Fruit fly (Drosophila melanogaster): Measurements from ENCODE around the gene CG33689.

The CG33689 gene

DNA sequence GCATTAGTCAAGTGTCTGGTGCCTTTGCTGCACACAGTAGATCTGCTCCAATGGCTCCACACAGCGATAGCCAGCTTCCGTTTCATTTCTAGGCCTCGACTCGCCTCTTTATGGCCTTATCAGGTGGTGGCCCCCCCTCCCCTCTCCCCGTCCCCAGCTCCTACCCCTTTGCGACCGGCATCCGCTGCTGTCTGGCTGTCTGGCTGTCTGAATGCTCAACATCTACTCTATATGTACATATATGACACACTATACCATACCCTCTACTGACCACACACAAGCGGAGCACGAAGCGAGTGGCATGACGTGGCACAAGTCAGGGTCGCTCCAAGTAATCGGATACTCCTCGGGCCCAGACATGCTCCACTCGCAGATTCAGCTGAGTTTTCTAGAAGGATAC is 41.7 kb upstream of the CG33689 start (continued):
- TF ChIP-seq CG2202 (tag; optimal IDR thresholded peaks at IDR 0.05) (no peak), hb (GFP tag; IDR thresholded peaks at IDR 0.05; ENCODE audit: partially characterized antibody) (peak; percentile 51), CG14050 (GFP tag; IDR thresholded peaks at IDR 0.05) (no peak), CG11504 (tag; optimal IDR thresholded peaks at IDR 0.05) (no peak), cg (GFP tag; optimal IDR thresholded peaks at IDR 0.05) (no peak), HmgD (GFP tag; optimal IDR thresholded peaks at IDR 0.05) (no peak), sima (GFP tag; optimal IDR thresholded peaks at IDR 0.05) (no peak), CG13296 (GFP tag; optimal IDR thresholded peaks at IDR 0.05) (no peak), CG12299 (tag; optimal IDR thresholded peaks at IDR 0.05) (no peak), CG9215 (GFP tag; IDR thresholded peaks at IDR 0.05) (no peak), lov (optimal IDR thresholded peaks at IDR 0.05) (no peak), lov (GFP tag; IDR thresholded peaks at IDR 0.05) (no peak), unc-4 (GFP tag; IDR thresholded peaks at IDR 0.05; ENCODE audit: partially characterized antibody) (no peak), Adf1 (GFP tag; IDR thresholded peaks at IDR 0.05) (no peak), onecut (GFP tag; IDR thresholded peaks at IDR 0.05) (no peak), grn (GFP tag; optimal IDR thresholded peaks at IDR 0.05) (no peak), CG31365 (tag; optimal IDR thresholded peaks at IDR 0.05) (no peak), Lim3 (GFP tag; IDR thresholded peaks at IDR 0.05) (no peak), CG8290 (GFP tag; optimal IDR thresholded peaks at IDR 0.05) (no peak), CG8290 (tag; optimal IDR thresholded peaks at IDR 0.05) (peak in 1 of 2 experiments; percentile 33), Bgb (GFP tag; IDR thresholded peaks at IDR 0.05; ENCODE audit: partially characterized antibody) (peak; percentile 61), CG7987 (GFP tag; optimal IDR thresholded peaks at IDR 0.05) (no peak), CG3065 (GFP tag; optimal IDR thresholded peaks at IDR 0.05) (no peak), CG15479 (GFP tag; optimal IDR thresholded peaks at IDR 0.05) (no peak), zen2 (GFP tag; IDR thresholded peaks at IDR 0.05; ENCODE audit: partially characterized antibody) (no peak), HLH3B (GFP tag; IDR thresholded peaks at IDR 0.05) (0 out of 2 replicates have a peak, but pooled peaks have one; percentile 29), tup (GFP tag; optimal IDR thresholded peaks at IDR 0.05) (no peak), ro (GFP tag; IDR thresholded peaks at IDR 0.05) (no peak), CG2875 (GFP tag; optimal IDR thresholded peaks at IDR 0.05) (no peak), CG10321 (GFP tag; IDR thresholded peaks at IDR 0.05) (no peak), Hand (GFP tag; optimal IDR thresholded peaks at IDR 0.05) (no peak), corto (GFP tag; optimal IDR thresholded peaks at IDR 0.05) (no peak), bbx (GFP tag; IDR thresholded peaks at IDR 0.05; ENCODE audit: partially characterized antibody) (0 out of 2 replicates have a peak, but pooled peaks have one; percentile 23), CG33213 (GFP tag; optimal IDR thresholded peaks at IDR 0.05) (no peak), pfk (GFP tag; optimal IDR thresholded peaks at IDR 0.05) (no peak), CG10565 (GFP tag; optimal IDR thresholded peaks at IDR 0.05) (no peak), CrebB (tag; optimal IDR thresholded peaks at IDR 0.05) (no peak), ind (GFP tag; optimal IDR thresholded peaks at IDR 0.05) (no peak), Nf-YC (tag; optimal IDR thresholded peaks at IDR 0.05) (no peak), esg (GFP tag; conservative IDR thresholded peaks at IDR 0.05) (no peak), vfl (GFP tag; optimal IDR thresholded peaks at IDR 0.05) (no peak), Ets65A (GFP tag) (no peak), CG8944 (GFP tag; optimal IDR thresholded peaks at IDR 0.05) (no peak), fd64A (GFP tag; optimal IDR thresholded peaks at IDR 0.05) (no peak), Stat92E (GFP tag; optimal IDR thresholded peaks at IDR 0.05) (no peak), gem (tag; optimal IDR thresholded peaks at IDR 0.05) (no peak), odd (GFP tag; optimal IDR thresholded peaks at IDR 0.05) (no peak), CG10462 (GFP tag; optimal IDR thresholded peaks at IDR 0.05) (no peak), Mes4 (GFP tag; optimal IDR thresholded peaks at IDR 0.05) (no peak), pzg (GFP tag; optimal IDR thresholded peaks at IDR 0.05) (no peak), Optix (GFP tag; IDR thresholded peaks at IDR 0.05) (no peak), chm (GFP tag; IDR thresholded peaks at IDR 0.05) (no peak)
